Worm (Caenorhabditis elegans) whole organism, L4/young adult: ENCODE data around the gene F08D12.2.

ENCODE experiments used
- dao-5 ChIP-seq: sonication (generic microtip); optimal IDR thresholded peaks from 2 replicates; lab custom pipeline; 2016; ENCODE audit warnings: missing genotype, missing genetic modification characterization, moderate library complexity, missing compliant biosample characterization
- him-1 ChIP-seq: sonication (generic microtip); optimal IDR thresholded peaks from 2 replicates; lab custom pipeline; 2016; ENCODE audit warnings: missing genotype, missing genetic modification reagents, missing genetic modification characterization, missing compliant biosample characterization

ce11 chrII:2780804-2781203 lies 651 bp upstream of the F08D12.2 start:
- TF ChIP-seq him-1 = no peak
- no peak for TF ChIP-seq dao-5 (tag; lab: Kevin White, UChicago)
